Worm (Caenorhabditis elegans) whole organism, early embryonic: ENCODE results near the gene str-238.

Source experiments
- B0310.2 ChIP-seq: sonication (generic microtip); optimal IDR thresholded peaks from 2 replicates; lab custom pipeline; 2016; ENCODE audit warnings: mild to moderate bottlenecking, missing genetic modification characterization, missing compliant biosample characterization
- ama-1 ChIP-seq: fragments of 150-350 bp; optimal IDR thresholded peaks from 2 replicates; lab custom pipeline; 2014
- ceh-13 ChIP-seq: fragments of 200-800 bp; sonication (Bioruptor generic); optimal IDR thresholded peaks from 2 replicates; lab custom pipeline; 2018; ENCODE audit warnings: mild to moderate bottlenecking, missing genetic modification characterization, missing compliant biosample characterization
- hnd-1 ChIP-seq: sonication (generic microtip); optimal IDR thresholded peaks from 2 replicates; lab custom pipeline; 2016; ENCODE audit warnings: missing genetic modification characterization, missing compliant biosample characterization
- sea-1 ChIP-seq: fragments of 200-800 bp; sonication (Bioruptor generic); conservative IDR thresholded peaks from 2 replicates; pipeline ENCODE4 v1.3.6; 2022; ENCODE audit warnings: missing genetic modification characterization, missing compliant biosample characterization
- tbx-11 ChIP-seq: fragments of 200-800 bp; sonication (Bioruptor generic); IDR thresholded peaks from 2 replicates; pipeline ENCODE4 v1.3.6; 2022; ENCODE audit warnings: missing genetic modification characterization, missing compliant biosample characterization

DNA sequence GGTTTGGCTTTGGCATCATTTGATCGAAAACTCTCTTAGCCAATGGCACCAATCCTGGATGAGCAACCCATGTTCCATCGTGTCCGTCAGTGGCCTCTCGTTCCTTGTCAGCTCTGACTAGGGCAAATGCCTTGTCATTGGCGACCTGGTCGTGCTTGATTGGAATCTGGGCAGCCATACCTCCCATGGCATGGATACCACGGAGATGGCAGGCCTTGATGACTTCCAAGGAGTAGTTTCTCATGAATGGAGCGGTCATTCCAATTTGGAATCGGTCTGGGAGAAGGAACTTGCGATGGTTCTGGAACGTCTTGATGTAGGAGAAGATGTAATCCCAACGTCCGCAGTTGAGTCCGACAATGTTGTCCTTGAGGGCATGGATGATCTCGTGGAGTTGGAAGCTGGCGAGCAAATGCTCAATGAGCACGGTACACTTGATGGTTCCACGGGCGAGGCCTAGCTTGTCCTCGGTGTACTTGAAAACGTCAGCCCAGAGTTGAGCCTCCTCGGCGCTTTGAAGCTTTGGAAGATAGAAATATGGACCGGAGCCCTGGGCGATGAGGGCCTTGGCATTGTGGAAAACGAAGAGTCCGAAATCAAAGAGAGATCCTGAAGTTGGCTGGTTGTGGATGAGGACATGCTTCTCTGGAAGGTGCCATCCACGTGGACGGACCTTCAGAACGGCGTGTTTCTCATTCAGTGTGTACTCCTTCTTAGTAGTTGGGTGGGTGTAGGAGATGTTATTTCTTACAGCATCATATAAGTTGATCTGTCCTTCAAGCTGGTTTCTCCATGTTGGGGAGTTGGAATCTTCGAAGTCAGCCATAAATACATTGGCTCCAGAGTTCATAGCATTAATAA is 39.7 kb upstream of the str-238 start:
- no peak for TF ChIP-seq sea-1 (GFP tag; lab: Robert Waterston, UW)
- TF ChIP-seq tbx-11 = no peak
- TF ChIP-seq ama-1 (lab: Kevin White, UChicago) = no peak
- TF ChIP-seq ceh-13 = no peak
- no peak for TF ChIP-seq hnd-1 (tag; lab: Kevin White, UChicago)
- TF ChIP-seq B0310.2 (tag; lab: Kevin White, UChicago) = no peak
